Worm (Caenorhabditis elegans) whole organism, young adult: ENCODE measurements around the gene cest-9.2.

Experiments
- F37B4.10 ChIP-seq: fragments of 200-800 bp; sonication (Bioruptor generic); IDR thresholded peaks from 2 replicates; pipeline ENCODE4 v1.3.6; 2022; ENCODE audit warnings: missing genetic modification characterization, missing compliant biosample characterization
- ccch-3 ChIP-seq: fragments of 200-800 bp; sonication (Bioruptor generic); optimal IDR thresholded peaks from 2 replicates; lab custom pipeline; 2018; ENCODE audit warnings: mild to moderate bottlenecking, missing genetic modification characterization, missing compliant biosample characterization
- rcor-1 ChIP-seq: fragments of 200-800 bp; sonication (Bioruptor generic); IDR thresholded peaks from 2 replicates; pipeline ENCODE4 v1.3.6; 2022; ENCODE audit warnings: missing genetic modification reagents, missing genetic modification characterization, missing compliant biosample characterization
- unc-130 ChIP-seq: sonication (generic microtip); optimal IDR thresholded peaks from 2 replicates; lab custom pipeline; 2016; ENCODE audit warnings: missing genetic modification reagents, missing genetic modification characterization, missing compliant biosample characterization

DNA sequence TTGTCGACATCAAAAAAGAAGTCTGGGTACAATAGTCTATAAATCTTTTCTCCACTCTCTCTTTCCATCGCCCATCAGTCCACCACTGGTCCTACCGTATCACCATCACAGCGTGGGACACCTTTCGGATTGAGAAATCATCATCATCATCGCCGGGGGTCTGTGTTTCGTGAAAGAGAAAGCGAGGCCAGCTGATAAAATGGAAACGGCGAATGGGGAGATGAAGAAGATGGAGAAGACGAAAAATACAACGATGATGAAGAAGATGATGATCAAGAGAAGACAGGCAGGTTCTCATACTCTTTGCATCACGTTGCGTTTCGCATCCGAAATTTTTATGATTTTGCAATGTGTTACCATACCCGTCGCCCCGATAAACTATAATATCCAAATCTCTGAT, 45.5 kb upstream of the cest-9.2 start:
- no peak for TF ChIP-seq rcor-1 (GFP tag; lab: Robert Waterston, UW)
- no peak for TF ChIP-seq F37B4.10 (GFP tag; lab: Robert Waterston, UW)
- no peak for TF ChIP-seq ccch-3 (GFP tag; lab: Kevin White, UChicago)
- TF ChIP-seq unc-130 (GFP tag; lab: Kevin White, UChicago) = no peak
